Fruit fly (Drosophila melanogaster): ENCODE results near the gene CG5068.

DNA sequence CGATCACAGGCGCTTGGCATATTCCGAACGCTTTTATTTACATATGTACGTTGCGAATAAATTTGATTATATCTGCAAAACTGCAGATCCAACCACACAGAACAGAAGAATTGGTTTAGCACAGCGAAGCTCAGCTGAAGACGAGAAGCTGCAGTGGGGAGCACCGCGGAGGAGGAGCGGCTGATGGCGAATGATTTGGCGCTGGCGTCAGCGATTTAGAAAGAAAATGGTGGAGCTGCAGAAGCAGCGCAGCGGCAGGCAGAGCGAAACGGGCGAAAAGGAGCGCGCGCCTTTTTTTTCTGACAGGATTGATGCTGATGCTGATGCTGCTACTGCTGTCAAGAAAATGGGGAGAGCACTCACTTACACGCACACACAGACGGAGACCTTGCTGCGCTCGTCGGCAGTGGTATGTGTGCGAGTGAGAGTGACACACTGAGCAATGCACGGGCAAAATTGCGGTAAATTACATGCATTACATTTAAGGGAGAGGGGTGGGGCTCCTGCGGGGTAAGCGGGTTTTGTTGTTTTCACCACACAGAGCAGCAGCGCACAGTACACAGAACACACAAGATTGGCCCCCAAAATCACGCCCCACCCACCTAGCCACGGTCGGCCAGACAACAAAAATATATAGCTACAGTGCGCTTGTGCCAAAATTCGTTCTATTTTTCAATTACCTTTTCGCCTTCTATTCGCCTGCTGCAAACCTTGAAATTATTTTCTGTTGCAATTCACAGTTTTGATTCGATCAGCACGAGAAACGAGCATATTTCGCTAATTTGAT, 10.6 kb downstream of the CG5068 start:
- no peak for TF ChIP-seq cyc (GFP tag; optimal IDR thresholded peaks at IDR 0.05)
- peak; percentile 26 for TF ChIP-seq dsx (GFP tag; optimal IDR thresholded peaks at IDR 0.05; ENCODE audit: poor library complexity, severe bottlenecking)
- TF ChIP-seq CG31627 (GFP tag; optimal IDR thresholded peaks at IDR 0.05): no peak
- TF ChIP-seq CG6854 (GFP tag; optimal IDR thresholded peaks at IDR 0.05): peak; percentile 41
- no peak for TF ChIP-seq CG8319 (GFP tag; optimal IDR thresholded peaks at IDR 0.05)
- no peak for TF ChIP-seq Met (GFP tag; optimal IDR thresholded peaks at IDR 0.05)
- TF ChIP-seq fkh (GFP tag; optimal IDR thresholded peaks at IDR 0.05): no peak
- no peak for TF ChIP-seq Hr4 (GFP tag; optimal IDR thresholded peaks at IDR 0.05)
- no peak for TF ChIP-seq CG9139 (GFP tag; optimal IDR thresholded peaks at IDR 0.05)

All from whole organism, prepupa.